Fruit fly (Drosophila melanogaster) whole organism: ENCODE data around the gene siz.

Source experiments
- CG8478 ChIP-seq: fragments of >200 bp; optimal IDR thresholded peaks from 2 replicates; lab custom pipeline; 2018; ENCODE audit warnings: inconsistent platforms
- Dll ChIP-seq: fragments of >200 bp; optimal IDR thresholded peaks from 2 replicates; lab custom pipeline; 2017
- EcR ChIP-seq, 2 experiments: fragments of >200 bp; optimal IDR thresholded peaks; 2 replicates each; lab custom pipeline; 2017; ENCODE audit warnings: missing biosample characterization in 2 of 2, missing genetic modification characterization in 2 of 2, missing genetic modification reagents in 2 of 2
- pan ChIP-seq: fragments of >200 bp; optimal IDR thresholded peaks from 2 replicates; lab custom pipeline; 2017
- psq ChIP-seq: fragments of >200 bp; optimal IDR thresholded peaks from 2 replicates; lab custom pipeline; 2017
- usp ChIP-seq: fragments of >200 bp; optimal IDR thresholded peaks from 2 replicates; lab custom pipeline; 2017; ENCODE audit warnings: missing biosample characterization, missing genetic modification characterization, mixed read lengths

DNA sequence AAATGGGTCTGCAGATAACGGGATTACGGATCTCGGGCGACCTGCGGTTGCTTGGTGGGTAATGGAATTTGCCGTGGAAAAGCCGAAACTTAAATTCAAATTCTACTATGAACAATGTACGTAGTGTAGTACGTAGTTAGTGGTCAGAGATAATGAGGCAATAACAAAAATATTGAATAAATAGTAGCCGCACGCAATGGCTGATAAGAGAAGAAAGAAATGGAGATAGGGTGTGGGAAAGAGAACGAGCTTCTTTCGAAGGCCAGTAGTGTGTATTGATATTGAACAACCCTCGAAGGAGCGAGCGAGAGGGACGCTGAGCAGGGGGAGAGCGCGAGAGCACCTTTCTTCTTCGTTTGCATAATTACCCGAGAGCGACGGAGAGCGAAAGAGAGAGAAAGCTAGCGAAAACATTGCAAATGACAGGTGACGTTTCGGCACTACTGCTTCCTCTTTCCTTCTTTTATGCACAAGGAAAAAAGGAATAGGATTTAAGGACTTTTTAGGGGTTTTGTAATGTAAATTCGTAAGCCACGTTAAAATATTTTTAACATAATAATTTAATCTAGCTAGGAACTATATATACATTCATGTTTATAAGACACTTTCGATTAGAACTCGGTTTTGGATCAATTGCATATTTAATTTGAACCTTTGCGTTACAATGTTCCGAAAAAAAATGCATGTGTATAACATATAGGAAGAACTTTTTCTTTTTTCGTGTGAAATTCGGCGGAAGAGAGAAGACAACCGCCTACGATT lies 23.3 kb upstream of the siz start:
- peak; percentile 74 for TF ChIP-seq Dll (lab: Kevin White, UChicago)
- TF ChIP-seq usp (GFP tag; lab: Kevin White, UChicago) = no peak
- TF ChIP-seq psq (lab: Kevin White, UChicago) = no peak
- TF ChIP-seq EcR (GFP tag; optimal IDR thresholded peaks at IDR 0.05; lab: Kevin White, UChicago) = no peak
- no peak for TF ChIP-seq CG8478 (lab: Kevin White, UChicago)
- no peak for TF ChIP-seq pan (lab: Kevin White, UChicago)
